Worm (Caenorhabditis elegans) whole organism, young adult: ENCODE data around the gene F41C3.1.

ENCODE experiments used
- B0019.2 ChIP-seq: fragments of 200-800 bp; sonication (Bioruptor generic); conservative IDR thresholded peaks from 2 replicates; pipeline ENCODE4 v1.3.6; 2022; ENCODE audit warnings: missing genetic modification reagents, missing genetic modification characterization, missing compliant biosample characterization
- B0336.3 ChIP-seq: fragments of 200-800 bp; sonication (Bioruptor generic); IDR thresholded peaks from 2 replicates; pipeline ENCODE4 v1.3.6; 2022; ENCODE audit warnings: missing genetic modification characterization, missing compliant biosample characterization
- C06A6.2 ChIP-seq: fragments of 200-800 bp; sonication (Bioruptor generic); conservative IDR thresholded peaks from 2 replicates; pipeline ENCODE4 v1.3.6; 2022; ENCODE audit warnings: missing genetic modification characterization, missing compliant biosample characterization
- F10E7.11 ChIP-seq: sonication (generic microtip); optimal IDR thresholded peaks from 2 replicates; lab custom pipeline; 2017; ENCODE audit warnings: mild to moderate bottlenecking, missing genetic modification characterization, moderate library complexity, missing compliant biosample characterization
- F23B12.7 ChIP-seq: sonication (generic microtip); optimal IDR thresholded peaks from 2 replicates; lab custom pipeline; 2017; ENCODE audit warnings: missing genetic modification characterization, mild to moderate bottlenecking, missing compliant biosample characterization, antibody characterized with exemption, moderate library complexity; ENCODE audit not compliant: insufficient read depth
- F37B4.10 ChIP-seq: fragments of 200-800 bp; sonication (Bioruptor generic); IDR thresholded peaks from 2 replicates; pipeline ENCODE4 v1.3.6; 2022; ENCODE audit warnings: missing genetic modification characterization, missing compliant biosample characterization
- F52B5.7 ChIP-seq: sonication (generic microtip); optimal IDR thresholded peaks from 2 replicates; lab custom pipeline; 2016; ENCODE audit warnings: mild to moderate bottlenecking, missing genetic modification characterization, missing compliant biosample characterization
- F55B11.4 ChIP-seq: sonication (generic microtip); optimal IDR thresholded peaks from 2 replicates; lab custom pipeline; 2016; ENCODE audit warnings: missing compliant biosample characterization, missing genetic modification characterization, borderline replicate concordance; ENCODE audit not compliant: insufficient read depth
- K11D2.4 ChIP-seq: fragments of 200-800 bp; sonication (Bioruptor generic); IDR thresholded peaks from 2 replicates; pipeline ENCODE4 v1.3.6; 2022; ENCODE audit warnings: missing genetic modification reagents, missing genetic modification characterization, missing compliant biosample characterization
- T07F8.4 ChIP-seq: sonication (generic microtip); optimal IDR thresholded peaks from 2 replicates; lab custom pipeline; 2016; ENCODE audit warnings: mild to moderate bottlenecking, missing genetic modification characterization, moderate library complexity, missing compliant biosample characterization
- ama-1 ChIP-seq, 3 experiments: fragments of 150-350 bp in 1 of 3; sonication (generic microtip) in 2 of 3; optimal IDR thresholded peaks; 2 replicates each; lab custom pipeline; 2014 to 2018; ENCODE audit warnings: missing biosample characterization in 2 of 3, missing genetic modification characterization in 2 of 3, missing genetic modification reagents in 2 of 3
- attf-3 ChIP-seq: fragments of 200-800 bp; sonication (Bioruptor generic); conservative IDR thresholded peaks from 2 replicates; pipeline ENCODE4 v1.3.6; 2022; ENCODE audit warnings: missing genetic modification reagents, missing genetic modification characterization, missing compliant biosample characterization
- bed-1 ChIP-seq: fragments of 200-800 bp; sonication (Bioruptor generic); IDR thresholded peaks from 2 replicates; pipeline ENCODE4 v1.3.6; 2022; ENCODE audit warnings: missing genetic modification reagents, missing genetic modification characterization, missing compliant biosample characterization
- ceh-100 ChIP-seq: fragments of 200-800 bp; sonication (Bioruptor generic); IDR thresholded peaks from 2 replicates; pipeline ENCODE4 v1.3.6; 2022; ENCODE audit warnings: missing genetic modification reagents, missing genetic modification characterization, missing compliant biosample characterization
- ceh-27 ChIP-seq: fragments of 200-800 bp; sonication (Bioruptor generic); optimal IDR thresholded peaks from 2 replicates; lab custom pipeline; 2018; ENCODE audit warnings: mild to moderate bottlenecking, missing genetic modification characterization, moderate library complexity, missing compliant biosample characterization
- ceh-91 ChIP-seq: fragments of 200-800 bp; sonication (Bioruptor generic); IDR thresholded peaks from 2 replicates; pipeline ENCODE4 v1.3.6; 2022; ENCODE audit warnings: missing genetic modification reagents, missing genetic modification characterization, missing compliant biosample characterization
- chd-7 ChIP-seq: sonication (generic microtip); optimal IDR thresholded peaks from 2 replicates; lab custom pipeline; 2016; ENCODE audit warnings: mild to moderate bottlenecking, missing genetic modification characterization, moderate library complexity, missing compliant biosample characterization
- efl-1 ChIP-seq: fragments of 150-350 bp; optimal IDR thresholded peaks from 2 replicates; lab custom pipeline; 2014; ENCODE audit warnings: missing biosample characterization, missing genetic modification reagents, missing genetic modification characterization
- ets-4 ChIP-seq: fragments of 200-800 bp; sonication (Bioruptor generic); optimal IDR thresholded peaks from 2 replicates; lab custom pipeline; 2018; ENCODE audit warnings: mild to moderate bottlenecking, missing genetic modification characterization, missing compliant biosample characterization
- gei-17 ChIP-seq: fragments of 200-800 bp; sonication (Bioruptor generic); optimal IDR thresholded peaks from 2 replicates; lab custom pipeline; 2018; ENCODE audit warnings: mild to moderate bottlenecking, missing genetic modification characterization, missing compliant biosample characterization
- him-1 ChIP-seq: sonication (generic microtip); optimal IDR thresholded peaks from 2 replicates; lab custom pipeline; 2016; ENCODE audit warnings: missing genotype, missing genetic modification reagents, missing genetic modification characterization, missing compliant biosample characterization
- hrde-1 ChIP-seq: sonication (generic microtip); optimal IDR thresholded peaks from 2 replicates; lab custom pipeline; 2016; ENCODE audit warnings: missing genetic modification characterization, mild to moderate bottlenecking, missing compliant biosample characterization, moderate library complexity, missing genotype, missing genetic modification reagents, borderline replicate concordance
- lsl-1 ChIP-seq: fragments of 200-800 bp; sonication (Bioruptor generic); optimal IDR thresholded peaks from 2 replicates; lab custom pipeline; 2018; ENCODE audit warnings: mild to moderate bottlenecking, missing genetic modification characterization, moderate library complexity, missing compliant biosample characterization
- madf-6 ChIP-seq: fragments of 200-800 bp; sonication (Bioruptor generic); IDR thresholded peaks from 2 replicates; pipeline ENCODE4 v1.3.6; 2022; ENCODE audit warnings: missing genetic modification reagents, missing genetic modification characterization, missing compliant biosample characterization
- madf-8 ChIP-seq: fragments of 200-800 bp; sonication (Bioruptor generic); conservative IDR thresholded peaks from 2 replicates; pipeline ENCODE4 v1.3.6; 2022; ENCODE audit warnings: missing genetic modification reagents, missing genetic modification characterization, missing compliant biosample characterization
- nhr-120 ChIP-seq: fragments of 200-800 bp; sonication (Bioruptor generic); IDR thresholded peaks from 2 replicates; pipeline ENCODE4 v1.3.6; 2022; ENCODE audit warnings: missing genetic modification characterization, missing compliant biosample characterization
- pbrm-1 ChIP-seq: fragments of 200-800 bp; sonication (Bioruptor generic); IDR thresholded peaks from 2 replicates; pipeline ENCODE4 v1.3.6; 2022; ENCODE audit warnings: missing genetic modification reagents, missing genetic modification characterization, missing compliant biosample characterization
- pha-4 ChIP-seq: fragments of 150-350 bp; sonication (generic microtip); optimal IDR thresholded peaks from 2 replicates; lab custom pipeline; 2014; ENCODE audit warnings: missing biosample characterization, missing genetic modification reagents, missing genetic modification characterization
- snpc-4 ChIP-seq, 5 experiments: fragments of 150-350 bp in 1 of 5; sonication (generic microtip) in 4 of 5; optimal IDR thresholded peaks; 2 replicates each; lab custom pipeline; 2014 to 2018; ENCODE audit warnings: missing genetic modification characterization in 5 of 5, missing biosample characterization in 3 of 5, antibody characterized with exemption in 2 of 5, mild to moderate bottlenecking in 2 of 5, missing compliant biosample characterization in 2 of 5, missing genotype in 2 of 5, moderate library complexity in 2 of 5, missing genetic modification reagents in 1 of 5
- unc-62 ChIP-seq: fragments of 150-350 bp; optimal IDR thresholded peaks from 2 replicates; lab custom pipeline; 2014; ENCODE audit warnings: missing biosample characterization, missing genetic modification reagents, missing genetic modification characterization
- xnd-1 ChIP-seq: sonication (generic microtip); optimal IDR thresholded peaks from 2 replicates; lab custom pipeline; 2016; ENCODE audit warnings: missing genotype, missing genetic modification reagents, missing genetic modification characterization, missing compliant biosample characterization
- zim-3 ChIP-seq: sonication (generic microtip); optimal IDR thresholded peaks from 2 replicates; lab custom pipeline; 2017; ENCODE audit warnings: mild to moderate bottlenecking, missing genetic modification characterization, moderate library complexity, missing compliant biosample characterization
- ztf-18 ChIP-seq: sonication (generic microtip); optimal IDR thresholded peaks from 2 replicates; lab custom pipeline; 2016; ENCODE audit warnings: missing genotype, mild to moderate bottlenecking, missing genetic modification characterization, missing compliant biosample characterization

Gene F41C3.1

ce11 chrII:4749581-4749980 is 2.5 kb upstream of the F41C3.1 start, which contains the start of gene F41C3.2:
F41C3.2 (plus strand) TSS chrII:4749968.
- no peak for TF ChIP-seq madf-8 (GFP tag; lab: Robert Waterston, UW)
- TF ChIP-seq nhr-120 (GFP tag; lab: Robert Waterston, UW), result no peak
- TF ChIP-seq pha-4 (tag; lab: Kevin White, UChicago), result no peak
- TF ChIP-seq snpc-4 (GFP tag; optimal IDR thresholded peaks at IDR 0.05; lab: Kevin White, UChicago), result no peak
- TF ChIP-seq snpc-4 (tag; optimal IDR thresholded peaks at IDR 0.05; lab: Kevin White, UChicago), result no peak
- TF ChIP-seq ets-4 (GFP tag; lab: Kevin White, UChicago), result no peak
- no peak for TF ChIP-seq gei-17
- no peak for TF ChIP-seq zim-3
- TF ChIP-seq F37B4.10 (GFP tag; lab: Robert Waterston, UW), result no peak
- no peak for TF ChIP-seq pbrm-1 (GFP tag; lab: Robert Waterston, UW)
- no peak for TF ChIP-seq B0019.2 (GFP tag; lab: Robert Waterston, UW)
- TF ChIP-seq him-1, result no peak
- TF ChIP-seq bed-1 (GFP tag; lab: Robert Waterston, UW), result no peak

- TF ChIP-seq madf-6 (GFP tag; lab: Robert Waterston, UW), result peak; percentile 74
- TF ChIP-seq xnd-1, result peak; percentile 33
- TF ChIP-seq lsl-1, result peak; percentile 2
- TF ChIP-seq hrde-1, result no peak
- peak; percentile 54 for TF ChIP-seq efl-1
Observed at ce11 chrII:4753133-4753532, 1.0 kb downstream of the F41C3.1 start, which contains the start of gene C27D9.1. C27D9.1 (plus strand) TSS chrII:4753413.

- TF ChIP-seq F52B5.7 (tag; lab: Kevin White, UChicago) (no peak), B0336.3 (no peak), lsl-1 (peak; percentile 6), hrde-1 (no peak), attf-3 (GFP tag; lab: Robert Waterston, UW) (peak; percentile 74), F55B11.4 (tag; lab: Kevin White, UChicago) (no peak), C06A6.2 (GFP tag; lab: Robert Waterston, UW) (no peak), ceh-27 (GFP tag; lab: Kevin White, UChicago) (no peak), K11D2.4 (GFP tag; lab: Robert Waterston, UW) (no peak), chd-7 (tag; lab: Kevin White, UChicago) (no peak), ets-4 (GFP tag; lab: Kevin White, UChicago) (no peak), zim-3 (no peak), ceh-100 (GFP tag; lab: Robert Waterston, UW) (no peak), F10E7.11 (tag; lab: Kevin White, UChicago) (no peak)
- TF ChIP-seq, all 124 proteins: peak for 2
Observed at ce11 chrII:4755654-4756053, 3.5 kb downstream of the F41C3.1 start.

- no peak for TF ChIP-seq ama-1 (optimal IDR thresholded peaks at IDR 0.05; lab: Kevin White, UChicago)
- no peak for TF ChIP-seq ama-1 (GFP tag; optimal IDR thresholded peaks at IDR 0.05; lab: Kevin White, UChicago)
- TF ChIP-seq F37B4.10 (GFP tag; lab: Robert Waterston, UW), result no peak
- no peak for TF ChIP-seq unc-62 (GFP tag; lab: Kevin White, UChicago)
- TF ChIP-seq ceh-91 (GFP tag; lab: Robert Waterston, UW), result no peak
- no peak for TF ChIP-seq F23B12.7 (tag; lab: Kevin White, UChicago)
- no peak for TF ChIP-seq T07F8.4 (tag; lab: Kevin White, UChicago)
- TF ChIP-seq lsl-1, result no peak
- TF ChIP-seq ztf-18 (tag; lab: Kevin White, UChicago), result no peak
Observed at ce11 chrII:4756751-4757150, 4.6 kb downstream of the F41C3.1 start, which contains the start of gene C27D9.2. C27D9.2 (minus strand) TSS chrII:4756851.
